Worm (Caenorhabditis elegans): ENCODE measurements around the gene nlp-19.

DNA sequence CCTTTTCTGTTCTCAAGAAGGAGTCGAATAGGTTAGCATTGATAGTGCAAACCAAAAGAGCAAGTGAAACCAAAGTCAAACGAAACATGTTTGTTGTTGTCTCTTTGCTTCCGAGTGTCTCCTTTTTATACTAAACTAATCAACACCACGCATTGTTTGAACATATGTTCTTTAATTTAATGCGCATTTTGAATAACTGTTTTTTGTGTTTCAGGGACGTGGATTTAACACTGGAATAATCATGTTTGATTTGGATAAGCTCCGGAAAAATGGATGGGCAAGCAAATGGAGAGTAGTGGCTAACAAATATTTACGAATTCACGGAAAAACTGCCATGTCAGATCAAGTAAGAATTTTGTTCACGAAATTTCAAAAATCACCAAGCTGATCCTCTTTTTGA is 9.2 kb downstream of the nlp-19 start, which contains the start of gene K09C8.9:
- TF ChIP-seq ets-4 (tag; optimal IDR thresholded peaks at IDR 0.05) (no peak), pha-4 (tag; optimal IDR thresholded peaks at IDR 0.05) (no peak), lin-11 (tag; optimal IDR thresholded peaks at IDR 0.05) (no peak), Y22D7AL.16 (tag; optimal IDR thresholded peaks at IDR 0.05) (no peak), unc-55 (GFP tag; optimal IDR thresholded peaks at IDR 0.05) (no peak)

Measured in whole organism, late embryonic.